Fruit fly (Drosophila melanogaster) whole organism, embryonic: Measurements from ENCODE around the gene CG31404.

Experiments
- CG16779 ChIP-seq: fragments of 200-800 bp; sonication (Bioruptor generic); IDR thresholded peaks from 2 replicates; pipeline ENCODE4 v1.3.6; 2022; ENCODE audit warnings: missing biosample characterization, missing genetic modification characterization
- CG17802 ChIP-seq: fragments of 200-800 bp; sonication (Bioruptor generic); optimal IDR thresholded peaks from 2 replicates; lab custom pipeline; 2018; ENCODE audit warnings: missing biosample characterization, mild to moderate bottlenecking, missing genetic modification characterization, moderate library complexity
- CG18262 ChIP-seq: fragments of 200-800 bp; optimal IDR thresholded peaks from 3 replicates; lab custom pipeline; 2019; ENCODE audit warnings: missing biosample characterization, mild to moderate bottlenecking, missing genetic modification characterization, moderate library complexity
- CG9215 ChIP-seq: fragments of 200-800 bp; sonication (Bioruptor generic); IDR thresholded peaks from 2 replicates; pipeline ENCODE4 v1.3.6; 2022; ENCODE audit warnings: missing biosample characterization, missing genetic modification characterization
- MBD-R2 ChIP-seq: fragments of 200-800 bp; sonication (Bioruptor generic); IDR thresholded peaks from 2 replicates; pipeline ENCODE4 v1.3.6; 2022; ENCODE audit warnings: missing biosample characterization, missing genetic modification characterization
- Sin3A ChIP-seq: fragments of >200 bp; optimal IDR thresholded peaks from 2 replicates; lab custom pipeline; 2018
- Six4 ChIP-seq: fragments of 200-800 bp; sonication (Bioruptor generic); optimal IDR thresholded peaks from 2 replicates; lab custom pipeline; 2016; ENCODE audit warnings: missing biosample characterization, missing genetic modification characterization
- cwo ChIP-seq: fragments of 200-800 bp; sonication (Bioruptor generic); optimal IDR thresholded peaks from 3 replicates; lab custom pipeline; 2017; ENCODE audit warnings: missing biosample characterization, missing genetic modification characterization, mild to moderate bottlenecking, moderate library complexity, missing genetic modification reagents
- odd ChIP-seq: fragments of 200-800 bp; sonication (Bioruptor generic); optimal IDR thresholded peaks from 2 replicates; lab custom pipeline; 2017; ENCODE audit warnings: missing biosample characterization, mild to moderate bottlenecking, missing genetic modification characterization
- slou ChIP-seq: fragments of 200-800 bp; sonication (Bioruptor generic); optimal IDR thresholded peaks from 3 replicates; lab custom pipeline; 2016; ENCODE audit warnings: missing biosample characterization, missing genetic modification characterization

DNA sequence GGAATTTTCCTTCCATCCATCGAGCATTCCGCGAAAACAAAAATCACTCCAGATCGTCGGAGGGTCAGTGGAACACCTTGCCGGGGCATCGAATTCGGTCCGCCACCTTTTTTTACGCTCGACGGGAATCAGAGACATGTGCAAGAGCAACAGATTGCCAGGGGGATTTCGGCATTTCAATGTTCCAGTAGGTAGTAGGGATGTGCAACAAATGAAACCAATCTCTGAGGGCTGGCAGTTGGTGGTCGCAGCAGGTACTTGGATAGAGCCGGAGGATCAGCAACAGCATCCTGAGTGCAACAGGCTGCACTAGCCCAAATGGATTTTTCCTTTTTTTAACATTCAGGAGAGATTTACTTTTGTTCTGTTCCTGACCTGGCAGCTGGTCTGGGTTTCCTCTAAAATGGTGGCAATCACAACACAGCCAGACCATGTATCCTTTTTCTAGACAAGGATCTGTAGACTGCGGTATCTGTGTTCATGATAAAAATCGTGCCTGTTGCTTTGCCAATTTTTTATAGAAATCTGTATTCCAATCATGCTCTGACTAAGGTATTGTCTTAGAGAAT is 25.4 kb downstream of the CG31404 start:
- TF ChIP-seq Sin3A (no peak), odd (GFP tag; lab: Kevin White, UChicago) (no peak), MBD-R2 (GFP tag; lab: Robert Waterston, UW) (no peak), Six4 (GFP tag; lab: Kevin White, UChicago) (no peak), CG17802 (no peak), CG16779 (GFP tag; lab: Robert Waterston, UW) (no peak), CG18262 (no peak), slou (no peak), CG9215 (GFP tag; lab: Robert Waterston, UW) (no peak), cwo (GFP tag; lab: Kevin White, UChicago) (no peak)
